Worm (Caenorhabditis elegans): ENCODE measurements around the gene vgln-1.

DNA sequence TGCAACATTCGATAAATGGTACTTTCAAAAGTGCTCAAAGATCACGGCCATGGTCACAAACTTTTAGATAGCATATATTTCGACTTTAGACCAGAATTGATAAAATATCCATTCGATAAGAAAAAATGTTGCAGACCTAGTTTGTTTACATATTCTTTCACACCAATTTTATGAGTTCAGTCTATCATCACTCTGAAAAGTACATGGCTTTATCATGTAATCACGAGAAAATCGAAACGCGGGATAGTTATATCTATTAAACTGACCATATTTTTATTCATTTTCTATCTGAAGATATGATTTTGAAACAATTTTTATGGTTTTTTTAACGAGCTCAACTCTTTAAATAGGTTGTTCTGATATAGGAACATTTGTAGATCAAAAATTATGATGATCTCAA lies 40.6 kb upstream of the vgln-1 start, which contains the start of gene pho-11:
- TF ChIP-seq nfya-1 (tag; optimal IDR thresholded peaks at IDR 0.05; ENCODE audit: borderline replicate concordance, insufficient read depth) (no peak), unc-62 (GFP tag; optimal IDR thresholded peaks at IDR 0.05) (no peak), somi-1 (GFP tag; optimal IDR thresholded peaks at IDR 0.05) (no peak), F22D6.2 (tag; optimal IDR thresholded peaks at IDR 0.05) (no peak), Y53F4B.3 (GFP tag; IDR thresholded peaks at IDR 0.05) (no peak), unc-130 (GFP tag; optimal IDR thresholded peaks at IDR 0.05) (no peak), T07F8.4 (tag; optimal IDR thresholded peaks at IDR 0.05) (no peak)

All from whole organism, young adult.